Fruit fly (Drosophila melanogaster) whole organism, embryonic: ENCODE results near the gene CG10019.

ENCODE experiments used
- Aef1 ChIP-seq: fragments of 200-800 bp; sonication (Bioruptor generic); IDR thresholded peaks from 3 replicates; pipeline ENCODE4 v1.3.6; 2022; ENCODE audit warnings: missing biosample characterization, missing genetic modification characterization
- CG10274 ChIP-seq: fragments of 200-800 bp; sonication (Bioruptor generic); optimal IDR thresholded peaks from 3 replicates; lab custom pipeline; 2017; ENCODE audit warnings: missing biosample characterization, mild to moderate bottlenecking, missing genetic modification characterization
- CG12299 ChIP-seq: fragments of 200-800 bp; sonication (Bioruptor generic); optimal IDR thresholded peaks from 2 replicates; lab custom pipeline; 2018; ENCODE audit warnings: missing biosample characterization, mild to moderate bottlenecking, missing genetic modification characterization
- CG16815 ChIP-seq: fragments of 200-800 bp; sonication (Bioruptor generic); optimal IDR thresholded peaks from 3 replicates; lab custom pipeline; 2017; ENCODE audit warnings: missing biosample characterization, mild to moderate bottlenecking, missing genetic modification characterization
- CG18764 ChIP-seq: fragments of 200-800 bp; sonication (Bioruptor generic); optimal IDR thresholded peaks from 3 replicates; lab custom pipeline; 2016; ENCODE audit warnings: missing biosample characterization, missing genetic modification characterization
- Ets97D ChIP-seq: fragments of 200-800 bp; sonication (Bioruptor generic); optimal IDR thresholded peaks from 3 replicates; lab custom pipeline; 2016; ENCODE audit warnings: missing biosample characterization, missing genetic modification characterization
- Lim3 ChIP-seq: fragments of 200-800 bp; sonication (Bioruptor generic); IDR thresholded peaks from 2 replicates; pipeline ENCODE4 v1.3.6; 2022; ENCODE audit warnings: missing biosample characterization, missing genetic modification characterization
- Nf-YB ChIP-seq: fragments of 200-800 bp; sonication (Bioruptor generic); optimal IDR thresholded peaks from 3 replicates; lab custom pipeline; 2019; ENCODE audit warnings: missing biosample characterization, mild to moderate bottlenecking, missing genetic modification characterization, moderate library complexity
- Sox100B ChIP-seq: fragments of 200-800 bp; sonication (Bioruptor generic); optimal IDR thresholded peaks from 3 replicates; lab custom pipeline; 2018; ENCODE audit warnings: missing biosample characterization, mild to moderate bottlenecking, missing genetic modification characterization
- exex ChIP-seq: fragments of 200-800 bp; sonication (Bioruptor generic); optimal IDR thresholded peaks from 4 replicates; lab custom pipeline; 2018; ENCODE audit warnings: missing biosample characterization, mild to moderate bottlenecking, missing genetic modification characterization, moderate library complexity
- gcm ChIP-seq: fragments of 200-800 bp; sonication (Bioruptor generic); optimal IDR thresholded peaks from 2 replicates; lab custom pipeline; 2019; ENCODE audit warnings: missing biosample characterization, mild to moderate bottlenecking, missing genetic modification characterization, moderate library complexity
- her ChIP-seq: fragments of 200-800 bp; sonication (Bioruptor generic); optimal IDR thresholded peaks from 2 replicates; lab custom pipeline; 2016; ENCODE audit warnings: missing biosample characterization, missing genetic modification characterization
- hth ChIP-seq: fragments of >200 bp; optimal IDR thresholded peaks from 2 replicates; lab custom pipeline; 2017; ENCODE audit warnings: inconsistent platforms

- TF ChIP-seq CG16815 (GFP tag; lab: Kevin White, UChicago) (peak; percentile 46), Aef1 (GFP tag; lab: Robert Waterston, UW) (peak; percentile 44; the same call in 1 of the 3 replicates), gcm (peak; percentile 69), CG10274 (GFP tag; lab: Kevin White, UChicago) (no peak), Sox100B (GFP tag; lab: Kevin White, UChicago) (peak; percentile 45), her (no peak), CG12299 (tag; lab: Kevin White, UChicago) (no peak), Ets97D (GFP tag; lab: Kevin White, UChicago) (no peak), hth (lab: Kevin White, UChicago) (no peak), Nf-YB (peak; percentile 52), CG18764 (GFP tag; lab: Kevin White, UChicago) (peak; percentile 14), exex (tag; lab: Kevin White, UChicago) (no peak), Lim3 (no peak)
Observed at dm6 chr2L:3772937-3773623, 42.8 kb downstream of the CG10019 start.
